Worm (Caenorhabditis elegans): ENCODE results near the gene Y73C8B.2.

DNA sequence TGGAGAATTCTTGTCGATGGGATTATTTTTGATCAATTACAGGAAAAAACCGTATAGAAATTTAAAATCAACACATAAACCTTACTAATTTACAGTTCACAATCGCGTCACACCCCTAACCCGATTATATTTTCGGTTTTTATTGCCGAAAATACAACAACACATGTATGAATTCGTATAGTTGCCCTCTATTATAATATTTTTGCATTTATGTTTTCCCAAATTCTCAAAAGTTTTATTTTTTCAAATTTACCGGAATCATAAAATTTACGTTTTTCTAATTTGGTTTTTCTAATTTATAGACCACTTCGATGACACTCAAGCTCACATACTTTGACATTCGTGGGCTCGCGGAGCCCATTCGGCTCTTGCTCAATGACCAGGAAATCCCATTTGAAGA lies 48.2 kb upstream of the Y73C8B.2 start, which contains the start of gene gst-23:
- TF ChIP-seq rnt-1 (tag; optimal IDR thresholded peaks at IDR 0.05) (no peak), mdl-1 (tag; optimal IDR thresholded peaks at IDR 0.05) (no peak), lir-3 (tag; optimal IDR thresholded peaks at IDR 0.05; ENCODE audit: poor library complexity) (no peak), lin-39 (tag; optimal IDR thresholded peaks at IDR 0.05) (no peak), ama-1 (optimal IDR thresholded peaks at IDR 0.05) (no peak), ceh-82 (tag; optimal IDR thresholded peaks at IDR 0.05) (no peak), sptf-1 (tag; optimal IDR thresholded peaks at IDR 0.05) (no peak), lin-13 (GFP tag; optimal IDR thresholded peaks at IDR 0.05) (no peak), ceh-63 (GFP tag; optimal IDR thresholded peaks at IDR 0.05) (no peak), lsy-2 (tag; optimal IDR thresholded peaks at IDR 0.05) (no peak), nhr-11 (tag; optimal IDR thresholded peaks at IDR 0.05) (no peak), unc-62 (GFP tag; optimal IDR thresholded peaks at IDR 0.05) (no peak)

Data from whole organism, L1 larva.